Worm (Caenorhabditis elegans): Measurements from ENCODE around the gene F09E10.6.

Gene F09E10.6

ce11 chrX:1483229-1483628 lies 14.3 kb downstream of the F09E10.6 start:
- TF ChIP-seq unc-62 (GFP tag; optimal IDR thresholded peaks at IDR 0.05), result no peak
- TF ChIP-seq unc-130 (tag; optimal IDR thresholded peaks at IDR 0.05), result no peak
- TF ChIP-seq fkh-4 (tag; optimal IDR thresholded peaks at IDR 0.05; ENCODE audit: borderline replicate concordance), result no peak
- TF ChIP-seq ceh-8 (GFP tag; optimal IDR thresholded peaks at IDR 0.05), result no peak
- TF ChIP-seq pax-3 (tag; optimal IDR thresholded peaks at IDR 0.05), result no peak
- TF ChIP-seq ceh-63 (GFP tag; optimal IDR thresholded peaks at IDR 0.05), result no peak
- no peak for TF ChIP-seq ets-5 (GFP tag; IDR thresholded peaks at IDR 0.05)
- no peak for TF ChIP-seq lsy-2 (tag; optimal IDR thresholded peaks at IDR 0.05)
- no peak for TF ChIP-seq ztf-11 (tag; optimal IDR thresholded peaks at IDR 0.05)
- no peak for TF ChIP-seq zip-4 (GFP tag; optimal IDR thresholded peaks at IDR 0.05)
- no peak for TF ChIP-seq nhr-85 (tag)
- no peak for TF ChIP-seq elt-2 (tag; optimal IDR thresholded peaks at IDR 0.05)
- TF ChIP-seq tbx-2 (tag; optimal IDR thresholded peaks at IDR 0.05), result no peak
- no peak for TF ChIP-seq unc-86 (tag; optimal IDR thresholded peaks at IDR 0.05)

- no peak for TF ChIP-seq tbx-2 (tag; optimal IDR thresholded peaks at IDR 0.05)
- TF ChIP-seq efl-1 (optimal IDR thresholded peaks at IDR 0.05), result no peak
- peak in 1 of 2 experiments; percentile 75 for TF ChIP-seq efl-1 (GFP tag; optimal IDR thresholded peaks at IDR 0.05 in 1 of 2)
- no peak for TF ChIP-seq nhr-11 (tag; optimal IDR thresholded peaks at IDR 0.05)
- TF ChIP-seq Y116A8C.19 (tag; optimal IDR thresholded peaks at IDR 0.05; ENCODE audit: borderline replicate concordance), result no peak
These were observed 16.9 kb downstream of the F09E10.6 start for ce11 chrX:1480564-1480963.

- TF ChIP-seq fkh-10 (GFP tag; optimal IDR thresholded peaks at IDR 0.05) (no peak), ceh-88 (GFP tag; IDR thresholded peaks at IDR 0.05) (peak; percentile 3; the same call in 1 of the 2 replicates), ets-5 (GFP tag; IDR thresholded peaks at IDR 0.05) (no peak), pax-3 (tag; optimal IDR thresholded peaks at IDR 0.05) (no peak), ztf-4 (tag; optimal IDR thresholded peaks at IDR 0.05) (no peak), snpc-4 (tag; optimal IDR thresholded peaks at IDR 0.05) (no peak), rnt-1 (tag; optimal IDR thresholded peaks at IDR 0.05) (peak; percentile 23), unc-30 (tag; optimal IDR thresholded peaks at IDR 0.05) (no peak), elt-3 (tag; optimal IDR thresholded peaks at IDR 0.05) (no peak), dpl-1 (GFP tag; optimal IDR thresholded peaks at IDR 0.05) (no peak), Y116A8C.19 (tag; optimal IDR thresholded peaks at IDR 0.05; ENCODE audit: borderline replicate concordance) (no peak), isw-1 (GFP tag; IDR thresholded peaks at IDR 0.05) (no peak), nhr-76 (tag; optimal IDR thresholded peaks at IDR 0.05) (no peak), C16A3.4 (tag; optimal IDR thresholded peaks at IDR 0.05) (no peak), nhr-11 (tag; optimal IDR thresholded peaks at IDR 0.05) (no peak), tlp-1 (tag; optimal IDR thresholded peaks at IDR 0.05) (no peak), snu-23 (GFP tag; optimal IDR thresholded peaks at IDR 0.05) (no peak), irx-1 (tag; optimal IDR thresholded peaks at IDR 0.05) (no peak), nhr-71 (tag; optimal IDR thresholded peaks at IDR 0.05) (peak; percentile 20), unc-86 (tag; optimal IDR thresholded peaks at IDR 0.05) (no peak), mep-1 (tag; optimal IDR thresholded peaks at IDR 0.05) (no peak), elt-2 (tag; optimal IDR thresholded peaks at IDR 0.05) (peak; percentile 3), skn-1 (tag; optimal IDR thresholded peaks at IDR 0.05) (no peak), egl-27 (tag; optimal IDR thresholded peaks at IDR 0.05) (no peak)
These were observed 17.8 kb downstream of the F09E10.6 start for ce11 chrX:1479637-1480036.

- no peak for TF ChIP-seq unc-130 (tag; optimal IDR thresholded peaks at IDR 0.05)
- peak; percentile 77 for TF ChIP-seq skn-1 (tag; optimal IDR thresholded peaks at IDR 0.05)
- TF ChIP-seq ama-1 (optimal IDR thresholded peaks at IDR 0.05), result no peak
- TF ChIP-seq elt-2 (tag; optimal IDR thresholded peaks at IDR 0.05), result no peak
- TF ChIP-seq tbx-2 (tag; optimal IDR thresholded peaks at IDR 0.05), result no peak
- TF ChIP-seq unc-98 (GFP tag; IDR thresholded peaks at IDR 0.05), result no peak
- 0 out of 2 replicates have a peak, but pooled peaks have one; percentile 11 for TF ChIP-seq ceh-88 (GFP tag; IDR thresholded peaks at IDR 0.05)
- no peak for TF ChIP-seq fkh-4 (tag; optimal IDR thresholded peaks at IDR 0.05; ENCODE audit: borderline replicate concordance)
- no peak for TF ChIP-seq efl-1 (optimal IDR thresholded peaks at IDR 0.05)
- TF ChIP-seq efl-1 (GFP tag; optimal IDR thresholded peaks at IDR 0.05 in 1 of 2), result peak in 1 of 2 experiments; percentile 21
- TF ChIP-seq lin-14 (GFP tag; optimal IDR thresholded peaks at IDR 0.05), result peak; percentile 38
- no peak for TF ChIP-seq lin-15B (tag; optimal IDR thresholded peaks at IDR 0.05)
- TF ChIP-seq nhr-47 (tag; optimal IDR thresholded peaks at IDR 0.05), result no peak
- TF ChIP-seq ceh-82 (tag; optimal IDR thresholded peaks at IDR 0.05), result peak in 2 of 3 experiments; percentile 18 to 21
- no peak for TF ChIP-seq nhr-90 (tag; optimal IDR thresholded peaks at IDR 0.05; ENCODE audit: poor library complexity)
- TF ChIP-seq unc-62 (GFP tag; optimal IDR thresholded peaks at IDR 0.05), result no peak
- TF ChIP-seq zip-4 (GFP tag; optimal IDR thresholded peaks at IDR 0.05), result peak; percentile 16
These were observed 18.3 kb downstream of the F09E10.6 start, which contains the start of gene acly-1 for ce11 chrX:1479190-1479589. TSS of gene acly-1 (plus strand) at chrX:1479542.
